Worm (Caenorhabditis elegans): Measurements from ENCODE around the gene thn-5.
"Not testable (repeated sequence)": the region's sequence is repeated elsewhere in the genome, so short reads cannot be mapped to it uniquely, and the experiment has no call there.

ce11 chrIV:5226552-5226951 is 4.1 kb upstream of the thn-5 start, which contains the start of gene nsph-4.1:
- not testable (repeated sequence) for TF ChIP-seq skn-1 (tag; optimal IDR thresholded peaks at IDR 0.05); zag-1 (tag; optimal IDR thresholded peaks at IDR 0.05); ceh-16 (tag; optimal IDR thresholded peaks at IDR 0.05); fkh-10 (GFP tag; optimal IDR thresholded peaks at IDR 0.05); jun-1 (tag; optimal IDR thresholded peaks at IDR 0.05); elt-1 (tag; optimal IDR thresholded peaks at IDR 0.05); R02D3.7 (tag; optimal IDR thresholded peaks at IDR 0.05); nhr-23 (tag; optimal IDR thresholded peaks at IDR 0.05); mdl-1 (tag; optimal IDR thresholded peaks at IDR 0.05); nhr-77 (tag; optimal IDR thresholded peaks at IDR 0.05); tbx-2 (tag; optimal IDR thresholded peaks at IDR 0.05); elt-2 (tag; optimal IDR thresholded peaks at IDR 0.05); ceh-28 (tag; optimal IDR thresholded peaks at IDR 0.05); ztf-11 (tag; optimal IDR thresholded peaks at IDR 0.05)
